Worm (Caenorhabditis elegans) whole organism, L2 larva: Measurements from ENCODE around the gene B0361.4.

ENCODE experiments used
- blmp-1 ChIP-seq: sonication (generic microtip); optimal IDR thresholded peaks from 2 replicates; lab custom pipeline; 2017; ENCODE audit warnings: missing genetic modification characterization, mild to moderate bottlenecking, missing compliant biosample characterization, antibody characterized with exemption, moderate library complexity; ENCODE audit not compliant: insufficient read depth
- fos-1 ChIP-seq: fragments of 150-350 bp; optimal IDR thresholded peaks from 2 replicates; lab custom pipeline; 2014; ENCODE audit warnings: missing biosample characterization, missing genetic modification characterization
- lin-39 ChIP-seq: fragments of 150-350 bp; optimal IDR thresholded peaks from 2 replicates; lab custom pipeline; 2014; ENCODE audit warnings: missing biosample characterization, missing genetic modification reagents, missing genetic modification characterization
- mbf-1 ChIP-seq: sonication (generic microtip); optimal IDR thresholded peaks from 2 replicates; lab custom pipeline; 2017; ENCODE audit warnings: missing biosample characterization, missing genetic modification characterization
- mdl-1 ChIP-seq, 2 experiments: fragments of 150-350 bp in 1 of 2; sonication (generic microtip) in 1 of 2; optimal IDR thresholded peaks; 2 replicates each; lab custom pipeline; 2017; ENCODE audit warnings: missing biosample characterization in 2 of 2, missing genetic modification characterization in 2 of 2
- nhr-11 ChIP-seq: fragments of 150-350 bp; optimal IDR thresholded peaks from 2 replicates; lab custom pipeline; 2014; ENCODE audit warnings: missing biosample characterization, missing genetic modification characterization
- nhr-12 ChIP-seq: fragments of 150-350 bp; optimal IDR thresholded peaks from 2 replicates; lab custom pipeline; 2014; ENCODE audit warnings: missing biosample characterization, missing genetic modification characterization
- nhr-21 ChIP-seq: fragments of 150-350 bp; optimal IDR thresholded peaks from 2 replicates; lab custom pipeline; 2014; ENCODE audit warnings: missing biosample characterization, missing genetic modification characterization
- skn-1 ChIP-seq: sonication (generic microtip); optimal IDR thresholded peaks from 2 replicates; lab custom pipeline; 2017; ENCODE audit warnings: missing biosample characterization, missing genetic modification characterization
- snpc-4 ChIP-seq: fragments of 150-350 bp; optimal IDR thresholded peaks from 2 replicates; lab custom pipeline; 2014; ENCODE audit warnings: missing biosample characterization, missing genetic modification characterization

ce11 chrIII:7258931-7259330, at the start of gene B0361.4:
- no peak for TF ChIP-seq mbf-1
- TF ChIP-seq skn-1, result no peak
- TF ChIP-seq nhr-21 (tag; lab: Kevin White, UChicago), result no peak
- TF ChIP-seq fos-1 (tag; lab: Kevin White, UChicago), result no peak
- TF ChIP-seq lin-39, result no peak
- TF ChIP-seq nhr-12 (tag; lab: Kevin White, UChicago), result no peak
- no peak for TF ChIP-seq nhr-11 (tag; lab: Kevin White, UChicago)
- TF ChIP-seq mdl-1 (tag; optimal IDR thresholded peaks at IDR 0.05; lab: Kevin White, UChicago), result no peak
- TF ChIP-seq blmp-1 (tag; lab: Kevin White, UChicago), result no peak
- TF ChIP-seq snpc-4 (tag; lab: Kevin White, UChicago), result no peak
